Worm (Caenorhabditis elegans): ENCODE results near the gene srsx-13.

srsx-13 gene

DNA sequence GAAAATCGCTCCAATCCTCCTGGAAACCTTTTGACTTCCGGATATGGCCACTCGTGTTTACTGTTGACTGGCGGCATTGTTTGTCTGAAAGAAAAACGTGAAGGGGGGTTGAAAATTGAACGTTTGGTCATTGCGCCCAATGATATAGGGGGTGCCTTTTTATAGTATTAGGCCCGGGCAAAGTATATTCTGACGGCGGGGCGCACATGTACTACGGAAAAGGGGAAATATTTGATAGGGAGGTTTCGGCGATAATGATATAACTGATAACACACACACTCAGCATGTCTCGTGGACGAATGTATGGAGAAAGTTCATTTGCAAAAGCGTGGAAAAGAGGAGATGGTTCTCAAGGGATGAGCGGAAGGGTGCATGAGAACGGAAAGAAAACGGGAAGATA is 44.6 kb upstream of the srsx-13 start, which contains the start of gene cpt-4 (continued):
- no peak for TF ChIP-seq unc-62 (GFP tag; optimal IDR thresholded peaks at IDR 0.05 in 1 of 2)
- no peak for TF ChIP-seq unc-62 (tag; optimal IDR thresholded peaks at IDR 0.05)
- no peak for TF ChIP-seq lin-13 (GFP tag; optimal IDR thresholded peaks at IDR 0.05)
- TF ChIP-seq skn-1 (tag; optimal IDR thresholded peaks at IDR 0.05) = no peak
- no peak for TF ChIP-seq daf-8 (GFP tag; IDR thresholded peaks at IDR 0.05)
- TF ChIP-seq daf-16 (GFP tag; optimal IDR thresholded peaks at IDR 0.05) = no peak
- peak; percentile 29 for TF ChIP-seq daf-16 (tag; optimal IDR thresholded peaks at IDR 0.05)
- no peak for TF ChIP-seq unc-39 (tag; optimal IDR thresholded peaks at IDR 0.05)
- TF ChIP-seq lim-7 (GFP tag; IDR thresholded peaks at IDR 0.05) = no peak
- no peak for TF ChIP-seq dmd-9 (GFP tag; IDR thresholded peaks at IDR 0.05)
- no peak for TF ChIP-seq ZK546.5 (tag; optimal IDR thresholded peaks at IDR 0.05)
- no peak for TF ChIP-seq lin-15B (tag; optimal IDR thresholded peaks at IDR 0.05)
- TF ChIP-seq mdl-1 (tag; optimal IDR thresholded peaks at IDR 0.05) = peak in 1 of 2 experiments; percentile 76
- TF ChIP-seq nhr-102 (tag; optimal IDR thresholded peaks at IDR 0.05) = peak; percentile 41
- TF ChIP-seq lsy-2 (tag; optimal IDR thresholded peaks at IDR 0.05) = no peak
- TF ChIP-seq ceh-20 (GFP tag; IDR thresholded peaks at IDR 0.05) = no peak
- TF ChIP-seq aha-1 (tag) = no peak
- TF ChIP-seq nhr-48 (tag; optimal IDR thresholded peaks at IDR 0.05) = peak; percentile 34
- peak; percentile 29 for TF ChIP-seq hlh-30 (tag; optimal IDR thresholded peaks at IDR 0.05; ENCODE audit: insufficient read depth)
- peak; percentile 90 for TF ChIP-seq mxl-3 (GFP tag; optimal IDR thresholded peaks at IDR 0.05)
- no peak for TF ChIP-seq F26F4.8 (GFP tag; conservative IDR thresholded peaks at IDR 0.05)
- no peak for TF ChIP-seq ZK337.2 (GFP tag; IDR thresholded peaks at IDR 0.05)
- no peak for TF ChIP-seq nhr-76 (tag; optimal IDR thresholded peaks at IDR 0.05)
- 0 out of 2 replicates have a peak, but pooled peaks have one; percentile 55 for TF ChIP-seq lin-1 (GFP tag; IDR thresholded peaks at IDR 0.05)
- TF ChIP-seq unc-130 (GFP tag; optimal IDR thresholded peaks at IDR 0.05) = no peak
- TF ChIP-seq mxl-2 (GFP tag; conservative IDR thresholded peaks at IDR 0.05) = no peak
- no peak for TF ChIP-seq zfp-2 (tag; optimal IDR thresholded peaks at IDR 0.05)
- peak; percentile 83 for TF ChIP-seq pqm-1 (tag; optimal IDR thresholded peaks at IDR 0.05)
- peak; percentile 81 for TF ChIP-seq dmd-6 (GFP tag; IDR thresholded peaks at IDR 0.05)
- TF ChIP-seq snpc-4 (tag; optimal IDR thresholded peaks at IDR 0.05) = no peak
- no peak for TF ChIP-seq lin-29 (GFP tag; IDR thresholded peaks at IDR 0.05)
- TF ChIP-seq snpc-1.2 (GFP tag; IDR thresholded peaks at IDR 0.05) = no peak
- no peak for TF ChIP-seq madf-5 (GFP tag; IDR thresholded peaks at IDR 0.05)
- TF ChIP-seq tra-1 (GFP tag; IDR thresholded peaks at IDR 0.05) = no peak
- TF ChIP-seq R02D3.7 (tag; optimal IDR thresholded peaks at IDR 0.05) = no peak

DNA sequence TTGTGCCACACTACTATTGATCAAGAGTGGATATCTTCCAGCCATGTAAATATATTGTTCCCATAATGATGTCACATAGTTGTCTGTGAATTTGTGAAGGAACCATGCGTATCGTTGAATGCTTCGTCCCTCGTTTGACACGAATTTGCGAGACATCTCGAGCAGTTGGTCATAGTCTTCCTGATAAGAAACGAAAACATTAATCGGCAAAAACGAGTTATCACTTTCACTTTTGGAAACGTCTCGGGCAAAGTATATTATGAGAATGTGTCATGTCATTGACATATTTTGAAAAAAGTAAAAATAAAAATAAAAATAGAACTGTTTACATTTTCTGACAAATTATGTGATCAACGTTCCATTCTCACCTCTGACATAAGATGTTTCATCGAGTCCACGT is 43.4 kb upstream of the srsx-13 start:
- TF ChIP-seq egl-27 (tag; optimal IDR thresholded peaks at IDR 0.05) (no peak), nhr-10 (tag; optimal IDR thresholded peaks at IDR 0.05) (no peak), mxl-3 (GFP tag; optimal IDR thresholded peaks at IDR 0.05) (peak; percentile 12), daf-8 (GFP tag; IDR thresholded peaks at IDR 0.05) (no peak), ceh-62 (tag; optimal IDR thresholded peaks at IDR 0.05) (no peak), F26F4.8 (GFP tag; conservative IDR thresholded peaks at IDR 0.05) (no peak), T26A8.4 (GFP tag; IDR thresholded peaks at IDR 0.05) (no peak), mdl-1 (tag; optimal IDR thresholded peaks at IDR 0.05) (no peak), mes-2 (tag; optimal IDR thresholded peaks at IDR 0.05; ENCODE audit: poor library complexity, severe bottlenecking) (no peak), nhr-28 (tag; optimal IDR thresholded peaks at IDR 0.05) (peak; percentile 25), madf-9 (GFP tag; conservative IDR thresholded peaks at IDR 0.05) (no peak), lir-3 (tag; optimal IDR thresholded peaks at IDR 0.05) (no peak), hlh-11 (tag; optimal IDR thresholded peaks at IDR 0.05) (peak; percentile 70), R02D3.7 (tag; optimal IDR thresholded peaks at IDR 0.05) (no peak), nhr-41 (GFP tag; IDR thresholded peaks at IDR 0.05) (no peak), unc-39 (tag; optimal IDR thresholded peaks at IDR 0.05) (no peak), zfp-3 (GFP tag; conservative IDR thresholded peaks at IDR 0.05) (no peak), aha-1 (tag) (no peak), daf-16 (GFP tag; optimal IDR thresholded peaks at IDR 0.05) (no peak), daf-16 (tag; optimal IDR thresholded peaks at IDR 0.05) (peak; percentile 30), T20F7.1 (GFP tag; optimal IDR thresholded peaks at IDR 0.05) (no peak), nhr-102 (tag; optimal IDR thresholded peaks at IDR 0.05) (peak; percentile 37), ceh-20 (GFP tag; IDR thresholded peaks at IDR 0.05) (no peak), nhr-6 (tag; optimal IDR thresholded peaks at IDR 0.05) (no peak), lin-1 (GFP tag; IDR thresholded peaks at IDR 0.05) (no peak), dmd-8 (GFP tag; IDR thresholded peaks at IDR 0.05) (no peak), hmg-1.1 (GFP tag; IDR thresholded peaks at IDR 0.05) (no peak), mdt-29 (GFP tag; IDR thresholded peaks at IDR 0.05) (no peak)

Measured in whole organism, L4 larva.